Worm (Caenorhabditis elegans) whole organism, young adult: ENCODE measurements around the gene rab-19.
A peak's percentile ranks its signal among the peaks of the same experiment; 100 is the strongest.

Experiments
- B0336.3 ChIP-seq: fragments of 200-800 bp; sonication (Bioruptor generic); IDR thresholded peaks from 2 replicates; pipeline ENCODE4 v1.3.6; 2022; ENCODE audit warnings: missing genetic modification characterization, missing compliant biosample characterization
- F10E7.11 ChIP-seq: sonication (generic microtip); optimal IDR thresholded peaks from 2 replicates; lab custom pipeline; 2017; ENCODE audit warnings: mild to moderate bottlenecking, missing genetic modification characterization, moderate library complexity, missing compliant biosample characterization
- F22D6.2 ChIP-seq: sonication (generic microtip); optimal IDR thresholded peaks from 2 replicates; lab custom pipeline; 2016; ENCODE audit warnings: mild to moderate bottlenecking, missing genetic modification characterization, missing compliant biosample characterization
- F49E8.2 ChIP-seq: sonication (generic microtip); optimal IDR thresholded peaks from 3 replicates; lab custom pipeline; 2017; ENCODE audit warnings: missing genetic modification characterization, mild to moderate bottlenecking, missing compliant biosample characterization, antibody characterized with exemption, moderate library complexity; ENCODE audit not compliant: insufficient read depth
- F57C9.4 ChIP-seq: sonication (generic microtip); optimal IDR thresholded peaks from 2 replicates; lab custom pipeline; 2017; ENCODE audit warnings: mild to moderate bottlenecking, missing genetic modification characterization, missing compliant biosample characterization
- Y56A3A.18 ChIP-seq: fragments of 200-800 bp; sonication (Bioruptor generic); IDR thresholded peaks from 2 replicates; pipeline ENCODE4 v1.3.6; 2022; ENCODE audit warnings: missing genetic modification reagents, missing genetic modification characterization, missing compliant biosample characterization
- Y79H2A.3 ChIP-seq: fragments of 200-800 bp; sonication (Bioruptor generic); conservative IDR thresholded peaks from 2 replicates; pipeline ENCODE4 v1.3.6; 2022; ENCODE audit warnings: missing genetic modification reagents, missing genetic modification characterization, missing compliant biosample characterization
- akir-1 ChIP-seq: fragments of 200-800 bp; sonication (Bioruptor generic); optimal IDR thresholded peaks from 2 replicates; lab custom pipeline; 2018; ENCODE audit warnings: mild to moderate bottlenecking, missing genetic modification characterization, moderate library complexity, missing compliant biosample characterization
- ama-1 ChIP-seq, 3 experiments: fragments of 150-350 bp in 1 of 3; sonication (generic microtip) in 2 of 3; optimal IDR thresholded peaks; 2 replicates each; lab custom pipeline; 2014 to 2018; ENCODE audit warnings: missing biosample characterization in 2 of 3, missing genetic modification characterization in 2 of 3, missing genetic modification reagents in 2 of 3
- aptf-3 ChIP-seq: fragments of 200-800 bp; sonication (Bioruptor generic); IDR thresholded peaks from 2 replicates; pipeline ENCODE4 v1.3.6; 2022; ENCODE audit warnings: missing genetic modification characterization, missing compliant biosample characterization
- athp-1 ChIP-seq: sonication (generic microtip); optimal IDR thresholded peaks from 2 replicates; lab custom pipeline; 2017; ENCODE audit warnings: mild to moderate bottlenecking, missing genetic modification characterization, missing compliant biosample characterization
- bed-1 ChIP-seq: fragments of 200-800 bp; sonication (Bioruptor generic); IDR thresholded peaks from 2 replicates; pipeline ENCODE4 v1.3.6; 2022; ENCODE audit warnings: missing genetic modification reagents, missing genetic modification characterization, missing compliant biosample characterization
- ccch-3 ChIP-seq: fragments of 200-800 bp; sonication (Bioruptor generic); optimal IDR thresholded peaks from 2 replicates; lab custom pipeline; 2018; ENCODE audit warnings: mild to moderate bottlenecking, missing genetic modification characterization, missing compliant biosample characterization
- cebp-1 ChIP-seq, 2 experiments: fragments of 200-800 bp in 1 of 2; sonication (Bioruptor generic) in 1 of 2; sonication (generic microtip) in 1 of 2; IDR thresholded peaks in 1 of 2; optimal IDR thresholded peaks in 1 of 2; 2 replicates each; pipeline versions ENCODE4 v1.3.6 to Lab custom; 2017 to 2022; ENCODE audit warnings: missing compliant biosample characterization in 2 of 2, missing genetic modification characterization in 2 of 2, mild to moderate bottlenecking in 1 of 2, missing genetic modification reagents in 1 of 2, moderate library complexity in 1 of 2
- ceh-27 ChIP-seq: fragments of 200-800 bp; sonication (Bioruptor generic); optimal IDR thresholded peaks from 2 replicates; lab custom pipeline; 2018; ENCODE audit warnings: mild to moderate bottlenecking, missing genetic modification characterization, moderate library complexity, missing compliant biosample characterization
- ceh-79 ChIP-seq: sonication (generic microtip); optimal IDR thresholded peaks from 2 replicates; lab custom pipeline; 2017; ENCODE audit warnings: mild to moderate bottlenecking, missing genetic modification characterization, missing compliant biosample characterization
- ceh-91 ChIP-seq: fragments of 200-800 bp; sonication (Bioruptor generic); IDR thresholded peaks from 2 replicates; pipeline ENCODE4 v1.3.6; 2022; ENCODE audit warnings: missing genetic modification reagents, missing genetic modification characterization, missing compliant biosample characterization
- dox-1 ChIP-seq: fragments of 200-800 bp; sonication (Bioruptor generic); IDR thresholded peaks from 2 replicates; pipeline ENCODE4 v1.3.6; 2022; ENCODE audit warnings: missing genetic modification reagents, missing genetic modification characterization, missing compliant biosample characterization
- efl-1 ChIP-seq: fragments of 150-350 bp; optimal IDR thresholded peaks from 2 replicates; lab custom pipeline; 2014; ENCODE audit warnings: missing biosample characterization, missing genetic modification reagents, missing genetic modification characterization
- ekl-4 ChIP-seq: fragments of 200-800 bp; sonication (Bioruptor generic); IDR thresholded peaks from 2 replicates; pipeline ENCODE4 v1.3.6; 2022; ENCODE audit warnings: missing genetic modification reagents, missing genetic modification characterization, missing compliant biosample characterization
- fkh-3 ChIP-seq: sonication (generic microtip); optimal IDR thresholded peaks from 2 replicates; lab custom pipeline; 2016; ENCODE audit warnings: mild to moderate bottlenecking, missing genetic modification characterization, missing compliant biosample characterization
- him-1 ChIP-seq: sonication (generic microtip); optimal IDR thresholded peaks from 2 replicates; lab custom pipeline; 2016; ENCODE audit warnings: missing genotype, missing genetic modification reagents, missing genetic modification characterization, missing compliant biosample characterization
- hmg-20 ChIP-seq: fragments of 200-800 bp; sonication (Bioruptor generic); IDR thresholded peaks from 2 replicates; pipeline ENCODE4 v1.3.6; 2022; ENCODE audit warnings: missing genetic modification reagents, missing genetic modification characterization, missing compliant biosample characterization
- hrde-1 ChIP-seq: sonication (generic microtip); optimal IDR thresholded peaks from 2 replicates; lab custom pipeline; 2016; ENCODE audit warnings: missing genetic modification characterization, mild to moderate bottlenecking, missing compliant biosample characterization, moderate library complexity, missing genotype, missing genetic modification reagents, borderline replicate concordance
- hsf-1 ChIP-seq: fragments of 200-800 bp; sonication (Bioruptor generic); IDR thresholded peaks from 2 replicates; pipeline ENCODE4 v1.3.6; 2022; ENCODE audit warnings: missing genetic modification reagents, missing genetic modification characterization, missing compliant biosample characterization
- lag-1 ChIP-seq: fragments of 200-800 bp; sonication (Bioruptor generic); IDR thresholded peaks from 2 replicates; pipeline ENCODE4 v1.3.6; 2022; ENCODE audit warnings: missing genetic modification reagents, missing genetic modification characterization, missing compliant biosample characterization
- lin-54 ChIP-seq: fragments of 200-800 bp; sonication (Bioruptor generic); optimal IDR thresholded peaks from 2 replicates; lab custom pipeline; 2018; ENCODE audit warnings: mild to moderate bottlenecking, missing genetic modification characterization, missing compliant biosample characterization
- lir-1 ChIP-seq: fragments of 200-800 bp; sonication (Bioruptor generic); conservative IDR thresholded peaks from 2 replicates; pipeline ENCODE4 v1.3.6; 2022; ENCODE audit warnings: missing genetic modification reagents, missing genetic modification characterization, missing compliant biosample characterization
- madf-3 ChIP-seq: fragments of 200-800 bp; sonication (Bioruptor generic); IDR thresholded peaks from 2 replicates; pipeline ENCODE4 v1.3.6; 2022; ENCODE audit warnings: missing genetic modification reagents, missing genetic modification characterization, missing compliant biosample characterization
- mxl-1 ChIP-seq: sonication (generic microtip); optimal IDR thresholded peaks from 2 replicates; lab custom pipeline; 2016; ENCODE audit warnings: missing genetic modification characterization, missing compliant biosample characterization
- nfyb-1 ChIP-seq: fragments of 200-800 bp; sonication (Bioruptor generic); IDR thresholded peaks from 2 replicates; pipeline ENCODE4 v1.3.6; 2022; ENCODE audit warnings: missing genetic modification reagents, missing genetic modification characterization, missing compliant biosample characterization
- pbrm-1 ChIP-seq: fragments of 200-800 bp; sonication (Bioruptor generic); IDR thresholded peaks from 2 replicates; pipeline ENCODE4 v1.3.6; 2022; ENCODE audit warnings: missing genetic modification reagents, missing genetic modification characterization, missing compliant biosample characterization
- pha-4 ChIP-seq: fragments of 150-350 bp; sonication (generic microtip); optimal IDR thresholded peaks from 2 replicates; lab custom pipeline; 2014; ENCODE audit warnings: missing biosample characterization, missing genetic modification reagents, missing genetic modification characterization
- rpc-1 ChIP-seq, 2 experiments: fragments of 150-350 bp in 1 of 2; sonication (generic microtip) in 1 of 2; optimal IDR thresholded peaks; 2 replicates each; lab custom pipeline; 2014 to 2018; ENCODE audit warnings: missing biosample characterization in 1 of 2, missing genetic modification characterization in 1 of 2, missing genetic modification reagents in 1 of 2, missing genotype in 1 of 2
- sdz-38 ChIP-seq: sonication (generic microtip); optimal IDR thresholded peaks from 2 replicates; lab custom pipeline; 2016; ENCODE audit warnings: missing genotype, missing genetic modification characterization, missing compliant biosample characterization
- snpc-1.3 ChIP-seq: sonication (generic microtip); optimal IDR thresholded peaks from 2 replicates; lab custom pipeline; 2017; ENCODE audit warnings: missing genetic modification characterization, mild to moderate bottlenecking, missing compliant biosample characterization, antibody characterized with exemption, moderate library complexity, missing genotype, missing genetic modification reagents; ENCODE audit not compliant: insufficient read depth
- snpc-3.4 ChIP-seq: sonication (generic microtip); optimal IDR thresholded peaks from 2 replicates; lab custom pipeline; 2017; ENCODE audit warnings: missing genetic modification characterization, mild to moderate bottlenecking, missing compliant biosample characterization, antibody characterized with exemption, moderate library complexity, missing genotype, missing genetic modification reagents
- sptf-2 ChIP-seq: fragments of 200-800 bp; sonication (Bioruptor generic); optimal IDR thresholded peaks from 2 replicates; lab custom pipeline; 2018; ENCODE audit warnings: mild to moderate bottlenecking, missing genetic modification characterization, missing compliant biosample characterization
- unc-62 ChIP-seq: fragments of 150-350 bp; optimal IDR thresholded peaks from 2 replicates; lab custom pipeline; 2014; ENCODE audit warnings: missing biosample characterization, missing genetic modification reagents, missing genetic modification characterization
- zim-3 ChIP-seq: sonication (generic microtip); optimal IDR thresholded peaks from 2 replicates; lab custom pipeline; 2017; ENCODE audit warnings: mild to moderate bottlenecking, missing genetic modification characterization, moderate library complexity, missing compliant biosample characterization
- ztf-3 ChIP-seq: fragments of 200-800 bp; sonication (Bioruptor generic); optimal IDR thresholded peaks from 2 replicates; lab custom pipeline; 2018; ENCODE audit warnings: mild to moderate bottlenecking, missing genetic modification characterization, missing compliant biosample characterization
- ztf-6 ChIP-seq: fragments of 200-800 bp; sonication (Bioruptor generic); IDR thresholded peaks from 2 replicates; pipeline ENCODE4 v1.3.6; 2022; ENCODE audit warnings: missing genetic modification reagents, missing genetic modification characterization, missing compliant biosample characterization

rab-19 gene

DNA sequence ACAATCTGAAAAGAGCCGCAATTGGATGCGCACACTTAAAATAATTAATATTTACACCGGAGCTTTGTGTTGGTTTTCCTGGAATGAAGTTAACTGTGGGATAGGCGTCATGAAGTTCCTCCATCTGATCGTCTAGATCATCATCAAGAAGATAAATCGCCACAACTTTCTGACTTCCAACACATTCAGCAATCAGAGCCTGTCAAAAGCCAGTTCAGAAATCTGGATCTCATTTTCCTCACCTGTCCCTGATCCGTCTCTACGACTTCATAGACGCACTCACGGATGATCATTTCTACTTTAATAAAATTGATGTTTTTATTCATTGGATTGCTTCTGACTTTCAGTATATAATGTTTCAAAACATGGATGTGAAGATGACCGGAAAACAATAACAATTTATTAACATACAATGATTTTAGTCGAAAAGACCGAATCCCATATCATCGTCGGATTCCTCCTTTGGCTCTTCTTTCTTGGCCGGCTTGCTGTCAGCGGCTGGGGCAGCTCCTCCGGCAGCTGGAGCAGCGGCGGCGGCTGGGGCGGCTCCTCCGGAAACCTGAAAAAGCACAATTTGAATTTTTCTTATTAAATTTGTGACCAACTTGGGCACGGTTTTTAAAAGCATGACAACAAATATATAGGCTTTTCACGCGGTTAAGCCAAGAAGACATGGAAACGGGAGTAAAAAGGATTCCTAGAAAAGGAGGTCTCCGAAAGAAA, 14.9 kb downstream of the rab-19 start, which contains the start of gene agt-1 (continued):
- TF ChIP-seq ekl-4 (GFP tag; lab: Robert Waterston, UW): peak; percentile 87
- TF ChIP-seq Y79H2A.3 (GFP tag; lab: Robert Waterston, UW): no peak
- no peak for TF ChIP-seq sdz-38 (tag; lab: Kevin White, UChicago)
- TF ChIP-seq madf-3 (GFP tag; lab: Robert Waterston, UW): no peak
- TF ChIP-seq hrde-1 (tag; lab: Kevin White, UChicago): peak; percentile 33
- peak; percentile 69 for TF ChIP-seq Y56A3A.18 (GFP tag; lab: Robert Waterston, UW)
- no peak for TF ChIP-seq rpc-1 (optimal IDR thresholded peaks at IDR 0.05; lab: Kevin White, UChicago)
- TF ChIP-seq rpc-1 (tag; optimal IDR thresholded peaks at IDR 0.05; lab: Kevin White, UChicago): no peak
- TF ChIP-seq ztf-3 (GFP tag; lab: Kevin White, UChicago): no peak
- no peak for TF ChIP-seq snpc-3.4
- no peak for TF ChIP-seq F22D6.2 (tag; lab: Kevin White, UChicago)
- TF ChIP-seq, all 124 proteins: peak for 32

DNA sequence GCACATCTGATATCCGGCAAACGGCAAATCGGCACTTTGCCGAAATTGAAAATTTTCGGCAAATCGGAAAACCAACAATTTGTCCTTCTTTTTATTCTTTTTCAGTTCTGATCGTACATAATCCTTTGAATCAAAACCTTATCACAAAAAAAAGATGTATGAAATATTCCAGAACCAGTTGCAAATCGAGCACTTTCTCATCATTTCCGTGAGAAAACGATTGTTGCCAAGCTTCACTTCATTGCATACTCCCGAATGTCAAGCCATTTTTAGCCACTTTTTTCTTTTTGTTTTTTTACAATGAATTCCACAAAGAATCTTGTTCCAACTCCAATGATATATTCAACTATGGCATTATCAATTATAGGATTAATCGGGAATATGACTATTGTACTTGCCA, 19.3 kb downstream of the rab-19 start, which contains the start of gene srsx-25:
Gene srsx-25, plus strand, starts transcription at position 301 of the 400 bp plus-strand sequence.
- TF ChIP-seq bed-1 (GFP tag; lab: Robert Waterston, UW) (no peak), unc-62 (GFP tag; lab: Kevin White, UChicago) (no peak), B0336.3 (GFP tag; lab: Robert Waterston, UW) (no peak), ceh-79 (tag; lab: Kevin White, UChicago) (no peak), snpc-1.3 (no peak)
- TF ChIP-seq, all 124 proteins: peak for 0

DNA sequence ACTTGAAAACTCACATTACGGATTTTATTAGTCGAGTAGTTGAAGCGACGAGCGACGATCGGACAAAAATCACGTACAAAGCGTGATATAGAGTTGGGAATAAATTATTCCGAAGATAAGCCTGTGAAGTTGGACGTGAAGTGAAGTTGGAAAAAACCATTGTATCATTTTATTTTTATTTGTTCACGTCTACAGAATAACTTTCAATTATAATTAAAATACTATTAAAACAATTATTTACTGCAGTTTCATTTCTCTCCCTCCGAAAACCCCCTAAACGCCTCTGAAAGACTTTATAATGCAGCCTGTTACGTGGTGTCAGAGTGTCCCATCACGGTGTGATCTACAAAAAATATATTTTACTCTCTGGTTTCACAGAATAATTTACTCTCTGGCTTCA, 24.0 kb downstream of the rab-19 start, which contains the start of gene Y62E10A.3:
Gene Y62E10A.3, minus strand, starts transcription at position 101 of the 400 bp plus-strand sequence.
- TF ChIP-seq him-1 (tag; lab: Kevin White, UChicago) (no peak), lin-54 (no peak), B0336.3 (GFP tag; lab: Robert Waterston, UW) (no peak), pha-4 (tag; lab: Kevin White, UChicago) (no peak), efl-1 (GFP tag; lab: Kevin White, UChicago) (no peak), sptf-2 (GFP tag; lab: Kevin White, UChicago) (no peak), pbrm-1 (no peak), lir-1 (GFP tag; lab: Robert Waterston, UW) (no peak), akir-1 (GFP tag; lab: Kevin White, UChicago) (no peak), nfyb-1 (no peak), hmg-20 (no peak), rpc-1 (optimal IDR thresholded peaks at IDR 0.05; lab: Kevin White, UChicago) (no peak), rpc-1 (tag; optimal IDR thresholded peaks at IDR 0.05; lab: Kevin White, UChicago) (no peak), dox-1 (GFP tag; lab: Robert Waterston, UW) (no peak), mxl-1 (tag; lab: Kevin White, UChicago) (no peak), hsf-1 (GFP tag; lab: Robert Waterston, UW) (no peak), fkh-3 (no peak)

DNA sequence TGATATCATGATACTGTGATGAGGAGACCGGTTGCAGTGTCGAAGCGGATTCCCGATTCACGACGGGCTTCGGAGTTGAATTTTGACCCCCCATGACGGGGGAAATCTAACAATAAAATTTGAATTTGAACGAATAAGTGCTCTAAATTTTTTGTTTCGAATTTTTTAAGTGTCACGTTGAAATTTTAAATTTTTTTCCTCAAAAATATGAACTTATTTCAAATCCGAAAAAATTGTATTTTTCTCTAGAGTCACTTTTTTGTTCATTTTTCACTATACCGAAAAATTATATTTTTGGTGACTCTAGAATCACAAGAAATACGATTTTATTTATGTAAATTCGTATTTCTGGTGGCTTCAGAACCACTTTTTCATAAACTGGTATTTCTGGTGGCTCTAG, 25.7 kb downstream of the rab-19 start, which contains the start of gene W02A2.8:
Gene W02A2.8, minus strand, starts transcription at position 101 of the 400 bp plus-strand sequence.
- TF ChIP-seq F57C9.4 (no peak), zim-3 (no peak), athp-1 (tag; lab: Kevin White, UChicago) (no peak), Y79H2A.3 (GFP tag; lab: Robert Waterston, UW) (no peak), aptf-3 (GFP tag; lab: Robert Waterston, UW) (no peak), ceh-91 (GFP tag; lab: Robert Waterston, UW) (no peak), cebp-1 (GFP tag; IDR thresholded peaks at IDR 0.05; lab: Robert Waterston, UW) (no peak), cebp-1 (tag; optimal IDR thresholded peaks at IDR 0.05; lab: Kevin White, UChicago) (no peak), ama-1 (optimal IDR thresholded peaks at IDR 0.05; lab: Kevin White, UChicago) (no peak), ama-1 (GFP tag; optimal IDR thresholded peaks at IDR 0.05; lab: Kevin White, UChicago) (no peak), lag-1 (GFP tag; lab: Robert Waterston, UW) (no peak), ccch-3 (GFP tag; lab: Kevin White, UChicago) (no peak), madf-3 (GFP tag; lab: Robert Waterston, UW) (no peak), F10E7.11 (no peak), unc-62 (GFP tag; lab: Kevin White, UChicago) (no peak), ceh-27 (GFP tag; lab: Kevin White, UChicago) (no peak), ztf-6 (GFP tag; lab: Robert Waterston, UW) (no peak), F49E8.2 (tag; lab: Kevin White, UChicago) (no peak)
